Worm (Caenorhabditis elegans) whole organism, L1 larva: ENCODE results near the gene glr-2.
A peak's percentile ranks its signal among the peaks of the same experiment; 100 is the strongest.

Source experiments
- lsy-2 ChIP-seq, 2 experiments: fragments of 150-350 bp; optimal IDR thresholded peaks; 2 replicates each; lab custom pipeline; 2014; ENCODE audit warnings: missing biosample characterization in 2 of 2, missing genetic modification characterization in 2 of 2
- nhr-12 ChIP-seq: sonication (generic microtip); optimal IDR thresholded peaks from 2 replicates; lab custom pipeline; 2017; ENCODE audit warnings: missing biosample characterization, missing genetic modification characterization
- nhr-76 ChIP-seq: sonication (generic microtip); optimal IDR thresholded peaks from 2 replicates; lab custom pipeline; 2017; ENCODE audit warnings: missing biosample characterization, missing genetic modification characterization
- unc-62 ChIP-seq: fragments of 150-350 bp; optimal IDR thresholded peaks from 2 replicates; lab custom pipeline; 2014; ENCODE audit warnings: missing biosample characterization, missing genetic modification reagents, missing genetic modification characterization

DNA sequence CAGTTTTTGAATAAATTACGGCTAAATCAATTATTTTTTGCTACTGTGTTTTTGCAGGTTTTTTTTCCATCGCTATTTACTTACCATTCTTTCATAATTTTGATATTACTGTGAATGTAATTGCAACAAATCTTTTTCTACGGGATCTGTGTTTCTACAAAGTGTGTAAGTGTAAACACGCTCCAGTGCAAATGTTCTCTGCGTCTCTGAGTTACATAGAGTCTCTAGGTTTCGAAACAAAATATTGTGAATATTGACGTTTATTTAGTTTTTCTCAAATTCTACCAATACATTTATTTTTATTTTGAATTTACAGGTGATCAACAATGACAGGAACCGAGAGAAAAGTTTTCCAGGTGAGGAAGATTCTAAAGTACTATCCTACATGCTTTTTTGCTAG is 39.3 kb upstream of the glr-2 start, which contains the start of gene yju-2:
- TF ChIP-seq nhr-12 (no peak), lsy-2 (tag; optimal IDR thresholded peaks at IDR 0.05; lab: Kevin White, UChicago) (peak; percentile 64 to 90), unc-62 (no peak), nhr-76 (tag; lab: Kevin White, UChicago) (no peak)
